Fruit fly (Drosophila melanogaster) whole organism, embryonic: Measurements from ENCODE around the gene bab1.
A peak's percentile ranks its signal among the peaks of the same experiment; 100 is the strongest.

Source experiments
- B-H1 ChIP-seq: fragments of 200-800 bp; sonication (Bioruptor generic); IDR thresholded peaks from 3 replicates; pipeline ENCODE4 v1.3.6; 2022; ENCODE audit warnings: missing biosample characterization, missing genetic modification characterization
- CG10209 ChIP-seq: fragments of 200-800 bp; sonication (Bioruptor generic); optimal IDR thresholded peaks from 3 replicates; lab custom pipeline; 2017; ENCODE audit warnings: missing biosample characterization, mild to moderate bottlenecking, missing genetic modification characterization, missing genetic modification reagents
- CG10321 ChIP-seq: fragments of 200-800 bp; sonication (Bioruptor generic); IDR thresholded peaks from 2 replicates; pipeline ENCODE4 v1.3.6; 2022; ENCODE audit warnings: missing biosample characterization, missing genetic modification characterization
- CG11247 ChIP-seq: fragments of 200-800 bp; sonication (Bioruptor generic); IDR thresholded peaks from 2 replicates; pipeline ENCODE4 v1.3.6; 2022; ENCODE audit warnings: missing biosample characterization, missing genetic modification characterization
- CG11560 ChIP-seq: fragments of 200-800 bp; sonication (Bioruptor generic); IDR thresholded peaks from 3 replicates; pipeline ENCODE4 v1.3.6; 2022; ENCODE audit warnings: missing biosample characterization, missing genetic modification characterization
- CG12299 ChIP-seq: fragments of 200-800 bp; sonication (Bioruptor generic); optimal IDR thresholded peaks from 2 replicates; lab custom pipeline; 2018; ENCODE audit warnings: missing biosample characterization, mild to moderate bottlenecking, missing genetic modification characterization
- CG12769 ChIP-seq: fragments of 200-800 bp; sonication (Bioruptor generic); optimal IDR thresholded peaks from 2 replicates; lab custom pipeline; 2019; ENCODE audit warnings: missing biosample characterization, mild to moderate bottlenecking, missing genetic modification characterization, moderate library complexity
- CG13287 ChIP-seq: fragments of 200-800 bp; sonication (Bioruptor generic); IDR thresholded peaks from 2 replicates; pipeline ENCODE4 v1.3.6; 2022; ENCODE audit warnings: missing biosample characterization, missing genetic modification characterization; ENCODE audit not compliant: partially characterized antibody
- CG13775 ChIP-seq: fragments of 200-800 bp; sonication (Bioruptor generic); optimal IDR thresholded peaks from 3 replicates; lab custom pipeline; 2017; ENCODE audit warnings: missing biosample characterization, mild to moderate bottlenecking, missing genetic modification characterization
- CG13894 ChIP-seq: fragments of 200-800 bp; sonication (Bioruptor generic); optimal IDR thresholded peaks from 3 replicates; lab custom pipeline; 2018; ENCODE audit warnings: missing biosample characterization, mild to moderate bottlenecking, missing genetic modification characterization, moderate library complexity
- CG16815 ChIP-seq: fragments of 200-800 bp; sonication (Bioruptor generic); optimal IDR thresholded peaks from 3 replicates; lab custom pipeline; 2017; ENCODE audit warnings: missing biosample characterization, mild to moderate bottlenecking, missing genetic modification characterization
- CG17361 ChIP-seq: fragments of 200-800 bp; sonication (Bioruptor generic); IDR thresholded peaks from 3 replicates; pipeline ENCODE4 v1.3.6; 2022; ENCODE audit warnings: missing biosample characterization, missing genetic modification characterization
- CG32772 ChIP-seq: fragments of 200-800 bp; sonication (Bioruptor generic); IDR thresholded peaks from 2 replicates; pipeline ENCODE4 v1.3.6; 2022; ENCODE audit warnings: missing biosample characterization, missing genetic modification characterization
- CG4404 ChIP-seq: fragments of 200-800 bp; sonication (Bioruptor generic); IDR thresholded peaks from 2 replicates; pipeline ENCODE4 v1.3.6; 2022; ENCODE audit warnings: missing biosample characterization, missing genetic modification characterization
- CG6254 ChIP-seq: fragments of 200-800 bp; sonication (Bioruptor generic); optimal IDR thresholded peaks from 3 replicates; lab custom pipeline; 2017; ENCODE audit warnings: mild to moderate bottlenecking, missing biosample characterization, missing genetic modification reagents, missing genetic modification characterization
- CG8290 ChIP-seq, 3 experiments: fragments of 200-800 bp; sonication (Bioruptor generic); optimal IDR thresholded peaks; 2 replicates each; lab custom pipeline; 2016 to 2019; ENCODE audit warnings: missing biosample characterization in 3 of 3, missing genetic modification characterization in 3 of 3, mild to moderate bottlenecking in 2 of 3, moderate library complexity in 1 of 3
- CG8388 ChIP-seq: fragments of 200-800 bp; sonication (Bioruptor generic); optimal IDR thresholded peaks from 2 replicates; lab custom pipeline; 2019; ENCODE audit warnings: missing biosample characterization, mild to moderate bottlenecking, missing genetic modification characterization, moderate library complexity
- Dbx ChIP-seq: fragments of 200-800 bp; sonication (Bioruptor generic); IDR thresholded peaks from 3 replicates; pipeline ENCODE4 v1.3.6; 2022; ENCODE audit warnings: missing biosample characterization, missing genetic modification characterization
- Deaf1 ChIP-seq: fragments of 200-800 bp; optimal IDR thresholded peaks from 3 replicates; lab custom pipeline; 2019; ENCODE audit warnings: missing biosample characterization, mild to moderate bottlenecking, missing genetic modification characterization, moderate library complexity
- Doc2 ChIP-seq: fragments of 200-800 bp; sonication (Bioruptor generic); IDR thresholded peaks from 2 replicates; pipeline ENCODE4 v1.3.6; 2022; ENCODE audit warnings: missing biosample characterization, missing genetic modification characterization
- E2f2 ChIP-seq: fragments of 200-800 bp; sonication (Bioruptor generic); IDR thresholded peaks from 2 replicates; pipeline ENCODE4 v1.3.6; 2022; ENCODE audit warnings: missing biosample characterization, missing genetic modification characterization
- HLH3B ChIP-seq: fragments of 200-800 bp; sonication (Bioruptor generic); IDR thresholded peaks from 2 replicates; pipeline ENCODE4 v1.3.6; 2022; ENCODE audit warnings: missing biosample characterization, missing genetic modification characterization
- Hand ChIP-seq: fragments of 200-800 bp; sonication (Bioruptor generic); optimal IDR thresholded peaks from 2 replicates; lab custom pipeline; 2017; ENCODE audit warnings: mild to moderate bottlenecking, missing biosample characterization, missing genetic modification reagents, missing genetic modification characterization
- HmgD ChIP-seq: fragments of 200-800 bp; sonication (Bioruptor generic); optimal IDR thresholded peaks from 3 replicates; lab custom pipeline; 2016; ENCODE audit warnings: missing biosample characterization, missing genetic modification characterization
- Hr3 ChIP-seq: fragments of 200-800 bp; sonication (Bioruptor generic); optimal IDR thresholded peaks from 3 replicates; lab custom pipeline; 2016; ENCODE audit warnings: missing biosample characterization, missing genetic modification characterization
- Hr39 ChIP-seq: fragments of >200 bp; optimal IDR thresholded peaks from 2 replicates; lab custom pipeline; 2017
- Lhr ChIP-seq: fragments of 200-800 bp; sonication (Bioruptor generic); optimal IDR thresholded peaks from 3 replicates; lab custom pipeline; 2017; ENCODE audit warnings: mild to moderate bottlenecking, missing biosample characterization, missing genetic modification reagents, missing genetic modification characterization
- Nf-YA ChIP-seq: fragments of 200-800 bp; sonication (Bioruptor generic); IDR thresholded peaks from 2 replicates; pipeline ENCODE4 v1.3.6; 2022; ENCODE audit warnings: missing biosample characterization, missing genetic modification characterization
- Rfx ChIP-seq: fragments of 200-800 bp; sonication (Bioruptor generic); IDR thresholded peaks from 2 replicates; pipeline ENCODE4 v1.3.6; 2022; ENCODE audit warnings: missing biosample characterization, missing genetic modification characterization
- Scr ChIP-seq: fragments of 200-800 bp; sonication (Bioruptor generic); IDR thresholded peaks from 2 replicates; pipeline ENCODE4 v1.3.6; 2022; ENCODE audit warnings: missing biosample characterization, missing genetic modification characterization; ENCODE audit not compliant: partially characterized antibody
- Sox100B ChIP-seq: fragments of 200-800 bp; sonication (Bioruptor generic); optimal IDR thresholded peaks from 3 replicates; lab custom pipeline; 2018; ENCODE audit warnings: missing biosample characterization, mild to moderate bottlenecking, missing genetic modification characterization
- Sry-β ChIP-seq: fragments of 200-800 bp; sonication (Bioruptor generic); optimal IDR thresholded peaks from 2 replicates; lab custom pipeline; 2018; ENCODE audit warnings: missing biosample characterization, mild to moderate bottlenecking, missing genetic modification characterization, moderate library complexity
- bab2 ChIP-seq: fragments of 200-800 bp; sonication (Bioruptor generic); optimal IDR thresholded peaks from 2 replicates; lab custom pipeline; 2016; ENCODE audit warnings: missing biosample characterization, missing genetic modification characterization
- bigmax ChIP-seq: fragments of 200-800 bp; sonication (Bioruptor generic); optimal IDR thresholded peaks from 2 replicates; lab custom pipeline; 2018; ENCODE audit warnings: missing biosample characterization, mild to moderate bottlenecking, missing genetic modification characterization
- bowl ChIP-seq: fragments of 200-800 bp; sonication (Bioruptor generic); IDR thresholded peaks from 2 replicates; pipeline ENCODE4 v1.3.6; 2022; ENCODE audit warnings: missing biosample characterization, missing genetic modification characterization
- cas ChIP-seq: fragments of 200-800 bp; sonication (Bioruptor generic); IDR thresholded peaks from 2 replicates; pipeline ENCODE4 v1.3.6; 2022; ENCODE audit warnings: missing biosample characterization, missing genetic modification characterization
- danr ChIP-seq: fragments of 200-800 bp; sonication (Bioruptor generic); IDR thresholded peaks from 2 replicates; pipeline ENCODE4 v1.3.6; 2022; ENCODE audit warnings: missing biosample characterization, missing genetic modification characterization
- exex ChIP-seq: fragments of 200-800 bp; sonication (Bioruptor generic); optimal IDR thresholded peaks from 4 replicates; lab custom pipeline; 2018; ENCODE audit warnings: missing biosample characterization, mild to moderate bottlenecking, missing genetic modification characterization, moderate library complexity
- fd64A ChIP-seq: fragments of 200-800 bp; sonication (Bioruptor generic); optimal IDR thresholded peaks from 3 replicates; lab custom pipeline; 2018; ENCODE audit warnings: missing biosample characterization, mild to moderate bottlenecking, missing genetic modification characterization
- grn ChIP-seq: fragments of 200-800 bp; sonication (Bioruptor generic); optimal IDR thresholded peaks from 3 replicates; lab custom pipeline; 2017; ENCODE audit warnings: missing biosample characterization, missing genetic modification characterization
- jumu ChIP-seq: fragments of 200-800 bp; sonication (Bioruptor generic); optimal IDR thresholded peaks from 3 replicates; lab custom pipeline; 2016; ENCODE audit warnings: missing biosample characterization, missing genetic modification characterization
- lilli ChIP-seq: fragments of 200-800 bp; sonication (Bioruptor generic); optimal IDR thresholded peaks from 3 replicates; lab custom pipeline; 2016; ENCODE audit warnings: missing biosample characterization, missing genetic modification characterization
- onecut ChIP-seq: fragments of 200-800 bp; sonication (Bioruptor generic); IDR thresholded peaks from 2 replicates; pipeline ENCODE4 v1.3.6; 2022; ENCODE audit warnings: missing biosample characterization, missing genetic modification characterization
- ro ChIP-seq: fragments of 200-800 bp; sonication (Bioruptor generic); IDR thresholded peaks from 2 replicates; pipeline ENCODE4 v1.3.6; 2022; ENCODE audit warnings: missing biosample characterization, missing genetic modification characterization
- stc ChIP-seq: fragments of 200-800 bp; sonication (Bioruptor generic); IDR thresholded peaks from 2 replicates; pipeline ENCODE4 v1.3.6; 2022; ENCODE audit warnings: missing biosample characterization, missing genetic modification characterization
- tin ChIP-seq: fragments of 200-800 bp; sonication (Bioruptor generic); optimal IDR thresholded peaks from 3 replicates; lab custom pipeline; 2016; ENCODE audit warnings: missing biosample characterization, missing genetic modification characterization
- tio ChIP-seq: fragments of 200-800 bp; sonication (Bioruptor generic); optimal IDR thresholded peaks from 2 replicates; lab custom pipeline; 2017; ENCODE audit warnings: missing biosample characterization, missing genetic modification characterization, inconsistent platforms
- tup ChIP-seq: fragments of 200-800 bp; sonication (Bioruptor generic); optimal IDR thresholded peaks from 2 replicates; lab custom pipeline; 2016; ENCODE audit warnings: missing biosample characterization, mild to moderate bottlenecking, missing genetic modification characterization, moderate library complexity
- tx ChIP-seq: fragments of 200-800 bp; sonication (Bioruptor generic); optimal IDR thresholded peaks from 2 replicates; lab custom pipeline; 2016; ENCODE audit warnings: missing biosample characterization, missing genetic modification characterization
- unc-4 ChIP-seq: fragments of 200-800 bp; sonication (Bioruptor generic); IDR thresholded peaks from 2 replicates; pipeline ENCODE4 v1.3.6; 2022; ENCODE audit warnings: missing biosample characterization, missing genetic modification characterization; ENCODE audit not compliant: partially characterized antibody
- zen ChIP-seq: fragments of 200-800 bp; sonication (Bioruptor generic); optimal IDR thresholded peaks from 3 replicates; lab custom pipeline; 2018; ENCODE audit warnings: missing biosample characterization, mild to moderate bottlenecking, missing genetic modification characterization, moderate library complexity

The bab1 gene

dm6 chr3L:1032569-1032968, 68.3 kb downstream of the bab1 start (continued):
- no peak for TF ChIP-seq CG13894
- TF ChIP-seq Scr (GFP tag; lab: Robert Waterston, UW): no peak
- peak; percentile 60 for TF ChIP-seq CG16815 (GFP tag; lab: Kevin White, UChicago)
- no peak for TF ChIP-seq cas (GFP tag; lab: Robert Waterston, UW)
- peak; percentile 47 for TF ChIP-seq CG13775 (GFP tag; lab: Kevin White, UChicago)
- TF ChIP-seq CG12769 (tag; lab: Kevin White, UChicago): peak; percentile 67
- peak; percentile 20 for TF ChIP-seq Deaf1 (tag; lab: Kevin White, UChicago)
- TF ChIP-seq lilli: peak; percentile 74
- TF ChIP-seq ro: peak; percentile 44; the same call in 1 of the 2 replicates
- peak; percentile 68 for TF ChIP-seq Hr3
- peak; percentile 48 for TF ChIP-seq CG12299 (tag; lab: Kevin White, UChicago)
- peak; percentile 44; the same call in 1 of the 2 replicates for TF ChIP-seq CG11247 (GFP tag; lab: Robert Waterston, UW)
- TF ChIP-seq danr (GFP tag; lab: Robert Waterston, UW): no peak
- TF ChIP-seq stc (GFP tag; lab: Robert Waterston, UW): peak; percentile 69
- peak; percentile 78 for TF ChIP-seq onecut (GFP tag; lab: Robert Waterston, UW)
- peak; percentile 60 for TF ChIP-seq jumu (GFP tag; lab: Kevin White, UChicago)
- TF ChIP-seq tup (GFP tag; lab: Kevin White, UChicago): peak; percentile 36
- TF ChIP-seq tx: peak; percentile 3
- TF ChIP-seq E2f2 (GFP tag; lab: Robert Waterston, UW): peak; percentile 48; the same call in 1 of the 2 replicates
- TF ChIP-seq CG8388 (GFP tag; lab: Kevin White, UChicago): peak; percentile 80
- no peak for TF ChIP-seq bigmax (GFP tag; lab: Kevin White, UChicago)
- peak; percentile 68 for TF ChIP-seq zen (tag; lab: Kevin White, UChicago)
- TF ChIP-seq bowl: 0 out of 2 replicates have a peak, but pooled peaks have one; percentile 53
- peak; percentile 19 for TF ChIP-seq Sry-β (GFP tag; lab: Kevin White, UChicago)
- 0 out of 3 replicates have a peak, but pooled peaks have one; percentile 53 for TF ChIP-seq CG11560 (tag; lab: Robert Waterston, UW)
- TF ChIP-seq Sox100B (GFP tag; lab: Kevin White, UChicago): peak; percentile 73
- peak; percentile 75 for TF ChIP-seq HLH3B (GFP tag; lab: Robert Waterston, UW)
- peak; percentile 51; the same call in 2 of the 3 replicates for TF ChIP-seq CG17361 (GFP tag; lab: Robert Waterston, UW)
- TF ChIP-seq unc-4 (GFP tag; lab: Robert Waterston, UW): no peak
- peak; percentile 61 for TF ChIP-seq fd64A (GFP tag; lab: Kevin White, UChicago)
- TF ChIP-seq B-H1 (GFP tag; lab: Robert Waterston, UW): peak; percentile 71
- no peak for TF ChIP-seq HmgD (GFP tag; lab: Kevin White, UChicago)
- peak; percentile 59 for TF ChIP-seq CG4404 (GFP tag; lab: Robert Waterston, UW)
- peak; percentile 65 for TF ChIP-seq Nf-YA
- no peak for TF ChIP-seq Hand (GFP tag; lab: Kevin White, UChicago)
- TF ChIP-seq Lhr: peak; percentile 11
- peak; percentile 50; the same call in 1 of the 2 replicates for TF ChIP-seq Rfx (GFP tag; lab: Robert Waterston, UW)
- peak; percentile 63 for TF ChIP-seq CG10209
- no peak for TF ChIP-seq CG13287 (GFP tag; lab: Robert Waterston, UW)
- peak; percentile 46 for TF ChIP-seq tio (GFP tag; lab: Kevin White, UChicago)
- TF ChIP-seq Hr39 (lab: Kevin White, UChicago): no peak
- peak; percentile 83 for TF ChIP-seq CG32772 (GFP tag; lab: Robert Waterston, UW)
- no peak for TF ChIP-seq CG10321 (GFP tag; lab: Robert Waterston, UW)
- TF ChIP-seq CG6254 (GFP tag; lab: Kevin White, UChicago): peak; percentile 61
- no peak for TF ChIP-seq Doc2 (GFP tag; lab: Robert Waterston, UW)
- peak; percentile 50 for TF ChIP-seq CG8290 (GFP tag; optimal IDR thresholded peaks at IDR 0.05; lab: Kevin White, UChicago)
- peak in 1 of 2 experiments; percentile 68 for TF ChIP-seq CG8290 (tag; optimal IDR thresholded peaks at IDR 0.05; lab: Kevin White, UChicago)
- no peak for TF ChIP-seq grn (GFP tag; lab: Kevin White, UChicago)
- no peak for TF ChIP-seq Dbx (GFP tag; lab: Robert Waterston, UW)
- peak; percentile 54 for TF ChIP-seq bab2 (GFP tag; lab: Kevin White, UChicago)
- TF ChIP-seq tin (GFP tag; lab: Kevin White, UChicago): peak; percentile 79
- no peak for TF ChIP-seq exex (tag; lab: Kevin White, UChicago)
